Worm (Caenorhabditis elegans): ENCODE measurements around the gene F54D10.9.

The F54D10.9 gene

DNA sequence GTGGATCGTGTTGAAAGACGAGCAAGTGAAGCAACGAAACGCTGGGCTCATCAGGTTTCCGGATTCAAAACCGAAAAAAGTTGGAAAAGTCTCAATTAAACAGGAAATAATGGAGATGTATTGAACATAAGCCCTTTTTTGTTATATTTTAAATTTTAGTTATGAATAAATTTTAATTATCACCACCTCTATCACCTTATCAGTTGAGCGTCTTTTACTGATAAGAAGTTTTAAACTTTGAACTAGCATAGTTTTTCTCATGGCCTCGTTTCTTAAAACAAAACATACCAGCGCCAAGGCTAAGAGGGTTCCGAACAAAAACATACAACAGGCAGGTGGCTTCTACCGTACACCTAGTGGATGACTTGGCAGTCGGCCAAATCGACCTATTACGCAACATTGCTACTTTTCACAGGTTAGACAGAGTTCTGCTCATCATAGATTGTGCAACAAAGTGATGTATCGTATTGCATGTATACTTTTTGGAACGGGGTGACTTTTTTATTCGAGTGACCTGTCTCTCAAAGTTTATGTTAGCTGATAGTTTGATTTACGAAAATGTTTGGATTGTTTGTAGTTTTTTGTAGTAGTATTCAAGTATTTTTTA lies 43.8 kb downstream of the F54D10.9 start:
- TF ChIP-seq nfya-2 (GFP tag; IDR thresholded peaks at IDR 0.05) (no peak), tbp1 (GFP tag; optimal IDR thresholded peaks at IDR 0.05) (no peak)

DNA sequence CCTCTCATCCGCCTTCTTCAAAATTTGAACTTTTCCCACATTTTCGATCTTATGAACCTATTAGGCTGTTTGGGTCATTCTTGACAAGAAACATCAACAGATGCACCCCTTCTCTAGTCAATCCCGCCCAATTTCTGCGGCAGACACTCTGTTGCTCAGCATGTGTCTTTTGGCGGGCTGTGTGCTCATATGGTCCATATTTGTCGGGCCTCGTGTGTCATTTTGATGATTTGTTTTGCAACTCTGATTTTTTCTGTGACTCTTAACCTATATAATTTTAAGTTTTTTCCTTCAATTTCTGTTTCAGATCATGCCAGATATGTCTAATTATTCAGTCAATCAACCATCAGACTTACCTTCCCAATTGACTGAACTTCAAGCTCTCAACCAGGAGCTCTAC lies 45.1 kb downstream of the F54D10.9 start, which contains the start of gene T24E12.13:
Gene T24E12.13 (plus strand): TSS at position 301 of the 400 bp plus-strand sequence.
- TF ChIP-seq ceh-91 (GFP tag; IDR thresholded peaks at IDR 0.05) = no peak
- TF ChIP-seq F39B2.1 (GFP tag; IDR thresholded peaks at IDR 0.05) = no peak
- TF ChIP-seq dox-1 (GFP tag; IDR thresholded peaks at IDR 0.05) = no peak
- no peak for TF ChIP-seq hlh-26 (GFP tag; conservative IDR thresholded peaks at IDR 0.05)
- TF ChIP-seq F22D6.2 (tag; optimal IDR thresholded peaks at IDR 0.05) = no peak
- TF ChIP-seq tlf-1 (GFP tag; optimal IDR thresholded peaks at IDR 0.05) = no peak
- no peak for TF ChIP-seq ztf-22 (GFP tag; optimal IDR thresholded peaks at IDR 0.05)
- no peak for TF ChIP-seq egl-44 (GFP tag; IDR thresholded peaks at IDR 0.05)
- no peak for TF ChIP-seq lin-26 (GFP tag; IDR thresholded peaks at IDR 0.05)
- TF ChIP-seq fkh-3 (tag; optimal IDR thresholded peaks at IDR 0.05) = no peak
- TF ChIP-seq Y56A3A.18 (GFP tag; IDR thresholded peaks at IDR 0.05) = no peak
- TF ChIP-seq hmg-20 (GFP tag; IDR thresholded peaks at IDR 0.05) = no peak
- TF ChIP-seq aptf-2 (GFP tag; conservative IDR thresholded peaks at IDR 0.05) = no peak

DNA sequence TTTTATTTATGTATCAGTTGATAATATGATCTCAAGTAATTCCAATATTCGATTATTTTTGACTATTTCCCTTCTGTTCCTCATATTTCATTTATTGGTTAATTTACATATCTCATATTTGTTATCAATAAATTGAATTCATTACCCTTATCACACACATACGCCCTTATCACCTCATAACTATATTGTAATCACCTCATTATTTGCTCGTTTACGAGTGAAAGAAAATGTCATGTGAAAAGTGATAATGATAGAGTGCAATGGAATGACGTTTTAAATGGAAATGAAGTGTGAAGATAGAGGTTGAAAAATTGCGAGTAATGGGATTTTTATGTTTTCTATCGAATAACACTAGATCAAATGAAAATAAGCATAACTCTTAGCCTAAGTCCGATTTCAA lies 45.7 kb downstream of the F54D10.9 start:
- TF ChIP-seq ets-4 (GFP tag; optimal IDR thresholded peaks at IDR 0.05) (peak; percentile 95), nhr-120 (GFP tag; IDR thresholded peaks at IDR 0.05) (no peak), dox-1 (GFP tag; IDR thresholded peaks at IDR 0.05) (0 out of 2 replicates have a peak, but pooled peaks have one; percentile 34), hmg-20 (GFP tag; IDR thresholded peaks at IDR 0.05) (no peak), atf-7 (tag; optimal IDR thresholded peaks at IDR 0.05) (peak; percentile 84), rec-8 (tag; optimal IDR thresholded peaks at IDR 0.05) (no peak), pha-4 (tag; optimal IDR thresholded peaks at IDR 0.05) (peak; percentile 26), B0019.2 (GFP tag; conservative IDR thresholded peaks at IDR 0.05) (no peak), unc-62 (GFP tag; optimal IDR thresholded peaks at IDR 0.05) (peak; percentile 19), nfyb-1 (GFP tag; IDR thresholded peaks at IDR 0.05) (peak; percentile 52; the same call in 1 of the 2 replicates), let-607 (tag; optimal IDR thresholded peaks at IDR 0.05) (no peak), F57A8.1 (GFP tag; optimal IDR thresholded peaks at IDR 0.05) (no peak), nhr-80 (tag; optimal IDR thresholded peaks at IDR 0.05) (peak; percentile 92), ztf-26 (tag; optimal IDR thresholded peaks at IDR 0.05) (no peak), ztf-22 (GFP tag; optimal IDR thresholded peaks at IDR 0.05) (peak; percentile 65), cebp-1 (GFP tag; IDR thresholded peaks at IDR 0.05) (peak; percentile 10; the same call in 1 of the 2 replicates), cebp-1 (tag; optimal IDR thresholded peaks at IDR 0.05) (no peak), somi-1 (GFP tag; optimal IDR thresholded peaks at IDR 0.05) (no peak), athp-1 (tag; optimal IDR thresholded peaks at IDR 0.05) (no peak)

DNA sequence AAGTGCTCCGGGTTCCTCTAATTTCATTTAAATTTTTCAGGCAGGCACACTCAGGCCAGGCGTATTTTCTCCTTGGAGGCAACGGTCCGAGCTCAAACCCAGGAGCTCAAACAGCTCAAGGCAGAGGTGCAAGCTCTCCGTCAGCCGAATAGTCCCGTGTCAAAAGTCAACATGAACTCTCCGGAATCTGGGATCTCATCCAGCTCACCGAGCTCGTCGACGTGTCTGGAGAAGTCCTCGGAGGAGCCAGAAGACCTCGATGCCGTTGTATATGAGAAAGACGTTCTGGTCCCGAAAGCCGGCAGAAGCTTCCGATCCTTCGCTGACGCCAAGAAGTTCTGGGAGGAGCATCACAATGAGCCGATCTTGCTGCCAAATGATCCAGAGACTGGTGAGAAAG lies 46.5 kb downstream of the F54D10.9 start:
- TF ChIP-seq zfh-2 (GFP tag; conservative IDR thresholded peaks at IDR 0.05) (peak; percentile 70), ztf-25 (GFP tag; IDR thresholded peaks at IDR 0.05) (no peak)

Measured in whole organism, young adult.